Worm (Caenorhabditis elegans): ENCODE data around the gene C32D5.4.

Gene C32D5.4

DNA sequence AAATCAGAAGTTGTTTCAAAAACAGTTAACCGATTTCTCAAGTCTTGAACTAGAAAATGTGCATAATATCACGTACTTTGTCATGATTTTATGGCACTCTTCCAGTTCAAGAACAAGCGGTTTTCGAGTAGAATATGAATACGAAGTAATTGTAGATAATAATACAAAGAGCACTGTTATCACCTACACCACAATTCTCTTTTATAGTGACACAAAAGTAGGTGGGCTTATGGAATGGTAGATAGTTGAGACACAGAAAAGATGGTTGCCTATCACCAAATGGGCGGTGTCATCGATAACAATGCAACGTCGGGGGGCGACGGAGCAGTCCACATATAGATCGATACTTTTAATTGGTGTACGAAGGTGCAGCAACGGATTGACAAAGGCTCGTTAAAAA, 5.8 kb upstream of the C32D5.4 start:
- TF ChIP-seq ceh-16 (tag; optimal IDR thresholded peaks at IDR 0.05) (no peak), skn-1 (tag; optimal IDR thresholded peaks at IDR 0.05) (peak; percentile 33), Y55F3AM.14 (GFP tag; optimal IDR thresholded peaks at IDR 0.05) (no peak), mdl-1 (tag; optimal IDR thresholded peaks at IDR 0.05) (no peak), egl-27 (tag; optimal IDR thresholded peaks at IDR 0.05) (no peak), ama-1 (optimal IDR thresholded peaks at IDR 0.05) (no peak), zag-1 (tag; optimal IDR thresholded peaks at IDR 0.05) (no peak), gmeb-1 (tag; optimal IDR thresholded peaks at IDR 0.05) (peak; percentile 43), nhr-11 (tag; optimal IDR thresholded peaks at IDR 0.05) (no peak), nhr-21 (tag; optimal IDR thresholded peaks at IDR 0.05) (no peak), ceh-82 (tag; optimal IDR thresholded peaks at IDR 0.05) (no peak), nhr-25 (tag; optimal IDR thresholded peaks at IDR 0.05) (no peak), lsy-2 (tag; optimal IDR thresholded peaks at IDR 0.05) (no peak), nhr-6 (tag; optimal IDR thresholded peaks at IDR 0.05) (no peak), snpc-4 (tag; optimal IDR thresholded peaks at IDR 0.05) (no peak), nhr-237 (tag; optimal IDR thresholded peaks at IDR 0.05) (no peak), ztf-4 (tag; optimal IDR thresholded peaks at IDR 0.05) (no peak), fos-1 (tag; optimal IDR thresholded peaks at IDR 0.05) (peak; percentile 95), unc-62 (GFP tag; optimal IDR thresholded peaks at IDR 0.05) (no peak), sma-3 (GFP tag; optimal IDR thresholded peaks at IDR 0.05) (no peak), sma-9 (GFP tag; optimal IDR thresholded peaks at IDR 0.05) (peak; percentile 17), sma-9 (tag; optimal IDR thresholded peaks at IDR 0.05) (no peak), crh-2 (tag; optimal IDR thresholded peaks at IDR 0.05) (peak; percentile 43), lin-11 (tag; optimal IDR thresholded peaks at IDR 0.05) (no peak)

DNA sequence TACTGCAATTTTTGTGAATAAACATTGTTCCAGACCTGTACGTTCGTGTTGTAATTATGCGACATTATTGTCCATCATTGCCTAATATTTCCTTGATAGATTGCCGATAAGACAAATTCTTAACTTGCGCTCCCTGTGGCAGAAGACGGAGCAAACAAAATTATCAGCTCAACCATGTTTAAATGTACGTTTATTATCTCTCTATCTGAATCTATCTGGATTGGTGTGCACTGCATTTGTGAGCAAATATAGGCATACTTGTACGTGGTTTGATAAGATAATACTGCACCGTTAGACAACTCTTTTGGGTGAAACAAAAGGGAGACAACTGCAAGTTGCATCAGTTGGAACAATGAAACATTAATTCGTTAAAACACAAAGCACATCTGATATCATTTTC, 4.4 kb upstream of the C32D5.4 start:
- TF ChIP-seq lin-11 (tag; optimal IDR thresholded peaks at IDR 0.05) (no peak), ceh-16 (tag; optimal IDR thresholded peaks at IDR 0.05) (no peak), aly-2 (tag; optimal IDR thresholded peaks at IDR 0.05) (no peak), fos-1 (tag; optimal IDR thresholded peaks at IDR 0.05) (peak; percentile 91), gmeb-1 (tag; optimal IDR thresholded peaks at IDR 0.05) (peak; percentile 24), sma-3 (GFP tag; optimal IDR thresholded peaks at IDR 0.05) (peak; percentile 5), sma-9 (GFP tag; optimal IDR thresholded peaks at IDR 0.05) (peak; percentile 67), sma-9 (tag; optimal IDR thresholded peaks at IDR 0.05) (no peak), crh-2 (tag; optimal IDR thresholded peaks at IDR 0.05) (peak; percentile 70), F13H6.1 (tag; optimal IDR thresholded peaks at IDR 0.05) (peak; percentile 57)

DNA sequence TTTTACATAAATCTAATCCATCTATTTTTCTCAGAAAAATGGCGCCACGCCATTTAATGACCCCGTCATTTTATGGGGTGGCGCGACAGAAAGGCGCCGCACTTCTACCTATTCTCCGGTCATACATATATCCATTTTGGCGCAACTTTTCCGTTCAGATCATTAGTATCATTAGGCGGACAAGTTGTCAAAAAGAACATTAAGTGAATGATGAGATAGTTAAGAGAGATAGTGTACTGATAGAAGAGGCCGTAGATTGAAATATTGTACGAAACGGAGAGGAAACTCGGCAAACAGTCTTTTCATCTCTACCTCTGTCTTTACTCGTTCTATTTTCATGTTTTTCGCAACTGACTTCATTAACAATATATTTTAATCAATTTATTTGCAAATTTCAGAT, 1.2 kb upstream of the C32D5.4 start, which contains the start of gene sma-6:
TSS of gene sma-6 (plus strand) at position 399 of the 400 bp plus-strand sequence.
- TF ChIP-seq lsy-2 (tag; optimal IDR thresholded peaks at IDR 0.05) (no peak), sma-3 (GFP tag; optimal IDR thresholded peaks at IDR 0.05) (peak; percentile 50), fos-1 (tag; optimal IDR thresholded peaks at IDR 0.05) (peak; percentile 32)

DNA sequence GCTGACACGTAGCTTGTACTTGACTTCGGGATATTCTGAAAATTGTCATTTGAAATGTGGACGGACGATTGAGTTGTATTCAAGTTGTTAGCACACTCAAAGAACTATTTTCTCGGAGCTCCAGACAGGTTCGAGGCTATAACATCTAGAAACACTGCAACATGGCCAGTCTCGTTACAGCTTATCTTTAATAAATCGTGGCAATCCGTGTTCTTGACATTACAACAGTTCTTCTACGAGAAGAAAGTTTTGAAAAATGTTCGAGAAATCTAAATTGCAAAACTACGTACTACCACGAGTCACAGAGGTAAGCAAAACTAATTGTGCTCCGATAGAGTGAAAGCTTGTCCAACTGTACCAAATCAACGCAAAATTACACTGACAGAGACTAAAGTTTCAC, 798 bp downstream of the C32D5.4 start:
- TF ChIP-seq lin-39 (tag; optimal IDR thresholded peaks at IDR 0.05) (no peak), nhr-129 (tag; optimal IDR thresholded peaks at IDR 0.05) (no peak), mbf-1 (tag; optimal IDR thresholded peaks at IDR 0.05) (no peak), ceh-82 (tag; optimal IDR thresholded peaks at IDR 0.05) (no peak), crh-2 (tag; optimal IDR thresholded peaks at IDR 0.05) (no peak), nhr-237 (tag; optimal IDR thresholded peaks at IDR 0.05) (no peak), nhr-23 (tag; optimal IDR thresholded peaks at IDR 0.05) (no peak), snpc-4 (tag; optimal IDR thresholded peaks at IDR 0.05) (no peak), F13H6.1 (tag; optimal IDR thresholded peaks at IDR 0.05) (no peak), nhr-12 (tag; optimal IDR thresholded peaks at IDR 0.05) (no peak), ztf-4 (tag; optimal IDR thresholded peaks at IDR 0.05) (no peak), nhr-6 (tag; optimal IDR thresholded peaks at IDR 0.05) (no peak), nhr-25 (tag; optimal IDR thresholded peaks at IDR 0.05) (no peak), aly-2 (tag; optimal IDR thresholded peaks at IDR 0.05) (no peak), ztf-11 (tag; optimal IDR thresholded peaks at IDR 0.05) (no peak), gmeb-1 (tag; optimal IDR thresholded peaks at IDR 0.05) (no peak), fos-1 (tag; optimal IDR thresholded peaks at IDR 0.05) (no peak)

DNA sequence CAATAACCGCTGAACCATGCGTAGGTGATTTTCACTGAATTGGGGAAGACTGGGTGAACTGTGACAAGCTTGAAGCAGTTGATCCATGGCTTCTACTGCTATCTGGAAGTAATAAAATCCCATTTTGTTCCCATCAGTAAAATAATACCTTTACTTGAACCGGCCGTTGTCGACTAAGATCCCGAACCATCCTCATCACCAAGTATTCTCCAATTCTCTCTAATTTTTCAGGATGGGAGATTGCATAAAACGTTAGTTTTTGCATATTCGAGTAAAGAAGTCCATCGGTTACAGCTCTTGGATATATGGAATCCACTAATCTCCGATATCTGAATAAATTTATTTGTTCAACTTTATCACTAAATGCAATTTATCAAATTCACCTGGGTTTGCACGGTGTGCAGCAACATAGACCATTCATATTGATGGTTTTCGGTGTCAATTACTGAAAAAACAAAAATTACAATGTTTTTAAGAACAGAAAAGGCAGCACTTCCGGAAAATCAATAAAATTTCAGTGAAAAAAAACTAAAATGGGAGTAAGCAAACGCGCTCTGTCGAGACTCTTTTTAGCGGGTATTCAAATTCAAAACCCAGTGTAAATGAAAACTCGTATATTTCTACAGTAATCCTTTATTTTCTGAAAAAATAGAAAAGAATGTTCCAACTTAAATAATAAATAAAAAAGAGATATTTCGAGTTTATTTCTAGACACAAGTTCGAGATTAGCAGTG, 2.1 kb downstream of the C32D5.4 start, which contains the start of gene efr-3:
TSS of gene efr-3 (minus strand) at position 505 of the 734 bp plus-strand sequence.
- no peak for TF ChIP-seq dmd-4 (tag; optimal IDR thresholded peaks at IDR 0.05)
- no peak for TF ChIP-seq nhr-10 (tag; optimal IDR thresholded peaks at IDR 0.05)
- no peak for TF ChIP-seq aly-2 (tag; optimal IDR thresholded peaks at IDR 0.05)
- no peak for TF ChIP-seq R02D3.7 (tag; optimal IDR thresholded peaks at IDR 0.05)
- no peak for TF ChIP-seq snpc-4 (tag; optimal IDR thresholded peaks at IDR 0.05)
- no peak for TF ChIP-seq mbf-1 (tag; optimal IDR thresholded peaks at IDR 0.05)
- no peak for TF ChIP-seq unc-62 (GFP tag; optimal IDR thresholded peaks at IDR 0.05)
- no peak for TF ChIP-seq nhr-23 (tag; optimal IDR thresholded peaks at IDR 0.05)
- peak; percentile 41 for TF ChIP-seq mab-5 (tag; optimal IDR thresholded peaks at IDR 0.05)
- TF ChIP-seq nhr-6 (tag; optimal IDR thresholded peaks at IDR 0.05): no peak
- no peak for TF ChIP-seq mdl-1 (tag; optimal IDR thresholded peaks at IDR 0.05)
- no peak for TF ChIP-seq alr-1 (tag; optimal IDR thresholded peaks at IDR 0.05)
- no peak for TF ChIP-seq skn-1 (tag; optimal IDR thresholded peaks at IDR 0.05)
- TF ChIP-seq nhr-77 (tag; optimal IDR thresholded peaks at IDR 0.05): no peak
- TF ChIP-seq Y55F3AM.14 (GFP tag; optimal IDR thresholded peaks at IDR 0.05): no peak
- TF ChIP-seq peb-1 (tag; optimal IDR thresholded peaks at IDR 0.05): no peak
- peak; percentile 86 for TF ChIP-seq unc-55 (GFP tag; optimal IDR thresholded peaks at IDR 0.05)
- no peak for TF ChIP-seq egl-27 (tag; optimal IDR thresholded peaks at IDR 0.05)
- no peak for TF ChIP-seq F13H6.1 (tag; optimal IDR thresholded peaks at IDR 0.05)
- TF ChIP-seq nhr-11 (tag; optimal IDR thresholded peaks at IDR 0.05): no peak
- TF ChIP-seq lin-11 (tag; optimal IDR thresholded peaks at IDR 0.05): no peak
- TF ChIP-seq ztf-1 (GFP tag; conservative IDR thresholded peaks at IDR 0.05): no peak
- no peak for TF ChIP-seq ztf-4 (tag; optimal IDR thresholded peaks at IDR 0.05)
- no peak for TF ChIP-seq nhr-129 (tag; optimal IDR thresholded peaks at IDR 0.05)
- TF ChIP-seq sma-9 (GFP tag; optimal IDR thresholded peaks at IDR 0.05): peak; percentile 16
- TF ChIP-seq sma-9 (tag; optimal IDR thresholded peaks at IDR 0.05): no peak

Data from whole organism, L2 larva.